Worm (Caenorhabditis elegans): ENCODE results near the gene W04B5.8.

DNA sequence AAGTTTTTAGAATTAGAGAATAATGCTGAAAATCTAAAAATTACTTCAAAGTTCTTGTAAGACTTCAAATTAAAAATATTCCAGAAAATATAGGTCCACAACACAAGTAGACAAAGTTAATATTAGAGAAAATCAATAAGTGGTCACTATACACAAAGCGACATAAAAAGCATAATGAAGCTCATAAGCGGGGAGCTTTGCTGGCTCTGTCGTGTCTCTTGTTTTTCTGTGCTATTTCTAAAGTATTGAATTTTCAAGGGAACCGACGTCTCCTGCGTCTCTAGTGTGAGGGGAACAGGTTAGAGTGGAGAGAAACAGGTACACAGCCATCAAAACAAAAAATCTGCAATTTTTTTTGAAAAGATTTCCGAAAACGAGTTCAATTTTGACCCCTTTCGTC, 12.4 kb downstream of the W04B5.8 start, which contains the start of gene E02H9.13:
- no peak for TF ChIP-seq mab-5 (tag; optimal IDR thresholded peaks at IDR 0.05)
- TF ChIP-seq snpc-4 (tag; optimal IDR thresholded peaks at IDR 0.05), result no peak
- no peak for TF ChIP-seq lin-13 (tag; optimal IDR thresholded peaks at IDR 0.05)
- no peak for TF ChIP-seq sptf-1 (tag; optimal IDR thresholded peaks at IDR 0.05)
- TF ChIP-seq nhr-12 (tag; optimal IDR thresholded peaks at IDR 0.05), result no peak

All from whole organism, mixed stage, embryonic.